Fruit fly (Drosophila melanogaster) whole organism, adult: ENCODE measurements around the gene CG42268.

Source experiments
- CG11617 ChIP-seq: fragments of 200-800 bp; sonication (Bioruptor generic); optimal IDR thresholded peaks from 2 replicates; lab custom pipeline; 2017; ENCODE audit warnings: mild to moderate bottlenecking, missing biosample characterization, missing genetic modification reagents, missing genetic modification characterization
- CG12768 ChIP-seq: fragments of 200-800 bp; sonication (Bioruptor generic); optimal IDR thresholded peaks from 2 replicates; lab custom pipeline; 2017; ENCODE audit warnings: missing biosample characterization, missing genetic modification characterization, mild to moderate bottlenecking, moderate library complexity, missing genetic modification reagents
- CG14711 ChIP-seq: fragments of 200-800 bp; sonication (Bioruptor generic); optimal IDR thresholded peaks from 2 replicates; lab custom pipeline; 2018; ENCODE audit warnings: missing biosample characterization, mild to moderate bottlenecking, missing genetic modification characterization, moderate library complexity
- CG1620 ChIP-seq: fragments of 200-800 bp; sonication (Bioruptor generic); optimal IDR thresholded peaks from 2 replicates; lab custom pipeline; 2016; ENCODE audit warnings: missing biosample characterization, missing genetic modification characterization
- CG33017 ChIP-seq: fragments of 200-800 bp; sonication (Bioruptor generic); optimal IDR thresholded peaks from 2 replicates; lab custom pipeline; 2018; ENCODE audit warnings: missing biosample characterization, mild to moderate bottlenecking, missing genetic modification characterization, moderate library complexity
- CG5204 ChIP-seq: fragments of 200-800 bp; sonication (Bioruptor generic); optimal IDR thresholded peaks from 2 replicates; lab custom pipeline; 2016; ENCODE audit warnings: missing biosample characterization, missing genetic modification characterization
- CG7045 ChIP-seq: fragments of 200-800 bp; sonication (Bioruptor generic); optimal IDR thresholded peaks from 2 replicates; lab custom pipeline; 2017; ENCODE audit warnings: missing biosample characterization, mild to moderate bottlenecking, missing genetic modification characterization
- CG7101 ChIP-seq: fragments of 200-800 bp; sonication (Bioruptor generic); optimal IDR thresholded peaks from 2 replicates; lab custom pipeline; 2018; ENCODE audit warnings: missing biosample characterization, mild to moderate bottlenecking, missing genetic modification characterization, moderate library complexity
- Clk ChIP-seq: fragments of 200-800 bp; sonication (Bioruptor generic); optimal IDR thresholded peaks from 2 replicates; lab custom pipeline; 2017; ENCODE audit warnings: missing biosample characterization, missing genetic modification characterization
- Crg-1 ChIP-seq: fragments of 200-800 bp; sonication (Bioruptor generic); optimal IDR thresholded peaks from 2 replicates; lab custom pipeline; 2016; ENCODE audit warnings: missing biosample characterization, missing genetic modification characterization
- Hr96 ChIP-seq: fragments of 200-800 bp; sonication (Bioruptor generic); optimal IDR thresholded peaks from 2 replicates; lab custom pipeline; 2016; ENCODE audit warnings: missing biosample characterization, missing genetic modification characterization
- Mnt ChIP-seq: fragments of 200-800 bp; sonication (Bioruptor generic); optimal IDR thresholded peaks from 2 replicates; lab custom pipeline; 2016; ENCODE audit warnings: missing biosample characterization, mild to moderate bottlenecking, missing genetic modification characterization
- bab1 ChIP-seq: fragments of 200-800 bp; sonication (Bioruptor generic); optimal IDR thresholded peaks from 3 replicates; lab custom pipeline; 2019; ENCODE audit warnings: missing biosample characterization, mild to moderate bottlenecking, missing genetic modification characterization, moderate library complexity
- cic ChIP-seq: fragments of 200-800 bp; sonication (Bioruptor generic); optimal IDR thresholded peaks from 2 replicates; lab custom pipeline; 2017; ENCODE audit warnings: missing biosample characterization, mild to moderate bottlenecking, missing genetic modification characterization, moderate library complexity
- cnc ChIP-seq, 2 experiments: fragments of >200 bp; optimal IDR thresholded peaks; 2 replicates each; lab custom pipeline; 2017
- kay ChIP-seq: fragments of 200-800 bp; sonication (Bioruptor generic); peaks from one replicate; lab custom pipeline; 2016; ENCODE audit warnings: missing biosample characterization, missing genetic modification characterization, borderline replicate concordance
- ovo ChIP-seq: fragments of 200-800 bp; sonication (Bioruptor generic); optimal IDR thresholded peaks from 2 replicates; lab custom pipeline; 2016; ENCODE audit warnings: missing biosample characterization, missing genetic modification characterization
- pad ChIP-seq: fragments of 200-800 bp; sonication (Bioruptor generic); optimal IDR thresholded peaks from 3 replicates; lab custom pipeline; 2017; ENCODE audit warnings: missing biosample characterization, missing genetic modification characterization, mild to moderate bottlenecking, moderate library complexity, missing genetic modification reagents
- tj ChIP-seq: fragments of 200-800 bp; sonication (Bioruptor generic); optimal IDR thresholded peaks from 3 replicates; lab custom pipeline; 2017; ENCODE audit warnings: missing biosample characterization, mild to moderate bottlenecking, missing genetic modification characterization, moderate library complexity
- toe ChIP-seq: fragments of 200-800 bp; sonication (Bioruptor generic); optimal IDR thresholded peaks from 2 replicates; lab custom pipeline; 2016; ENCODE audit warnings: missing biosample characterization, missing genetic modification characterization

CG42268 gene

dm6 chr3L:9744060-9744549, 16.1 kb downstream of the CG42268 start:
- TF ChIP-seq bab1 (GFP tag; lab: Kevin White, UChicago) = peak; percentile 86
- TF ChIP-seq cic = no peak
- peak; percentile 52 for TF ChIP-seq CG14711
- peak; percentile 47 for TF ChIP-seq pad (GFP tag; lab: Kevin White, UChicago)
- peak; percentile 30 for TF ChIP-seq CG7101 (tag; lab: Kevin White, UChicago)

- TF ChIP-seq CG7101 (tag; lab: Kevin White, UChicago) = no peak
- TF ChIP-seq Mnt (GFP tag; lab: Kevin White, UChicago) = no peak
- TF ChIP-seq CG12768 (GFP tag; lab: Kevin White, UChicago) = no peak
- no peak for TF ChIP-seq CG7045 (GFP tag; lab: Kevin White, UChicago)
- no peak for TF ChIP-seq kay (GFP tag; lab: Kevin White, UChicago)
- TF ChIP-seq bab1 (GFP tag; lab: Kevin White, UChicago) = no peak
- TF ChIP-seq pad (GFP tag; lab: Kevin White, UChicago) = no peak
- no peak for TF ChIP-seq Clk (GFP tag; lab: Kevin White, UChicago)
- no peak for TF ChIP-seq CG14711
- TF ChIP-seq Hr96 (GFP tag; lab: Kevin White, UChicago) = no peak
- no peak for TF ChIP-seq cic
- no peak for TF ChIP-seq CG1620 (GFP tag; lab: Kevin White, UChicago)
These were observed 17.9 kb downstream of the CG42268 start for dm6 chr3L:9742342-9742741.

- TF ChIP-seq kay (GFP tag; lab: Kevin White, UChicago) = peak; percentile 13
- peak; percentile 16 for TF ChIP-seq CG33017
- no peak for TF ChIP-seq pad (GFP tag; lab: Kevin White, UChicago)
- no peak for TF ChIP-seq cic
- no peak for TF ChIP-seq CG5204 (GFP tag; lab: Kevin White, UChicago)
- no peak for TF ChIP-seq CG1620 (GFP tag; lab: Kevin White, UChicago)
These were observed 20.6 kb downstream of the CG42268 start for dm6 chr3L:9739629-9740028.

- TF ChIP-seq cic (no peak), Clk (GFP tag; lab: Kevin White, UChicago) (no peak), Hr96 (GFP tag; lab: Kevin White, UChicago) (no peak), kay (GFP tag; lab: Kevin White, UChicago) (no peak), CG11617 (GFP tag; lab: Kevin White, UChicago) (no peak), cnc (optimal IDR thresholded peaks at IDR 0.05; lab: Kevin White, UChicago) (no peak), pad (GFP tag; lab: Kevin White, UChicago) (no peak), bab1 (GFP tag; lab: Kevin White, UChicago) (no peak), CG7045 (GFP tag; lab: Kevin White, UChicago) (no peak), CG5204 (GFP tag; lab: Kevin White, UChicago) (no peak), CG33017 (no peak), CG12768 (GFP tag; lab: Kevin White, UChicago) (no peak), CG14711 (no peak), ovo (no peak), Crg-1 (GFP tag; lab: Kevin White, UChicago) (no peak), Mnt (GFP tag; lab: Kevin White, UChicago) (no peak)
These were observed 26.6 kb downstream of the CG42268 start, which contains the start of gene CG6749 for dm6 chr3L:9733563-9733962. Gene CG6749 (minus strand): TSS chr3L:9733807.

- TF ChIP-seq CG14711 = peak; percentile 14
- peak; percentile 61 for TF ChIP-seq CG7101 (tag; lab: Kevin White, UChicago)
- no peak for TF ChIP-seq toe (GFP tag; lab: Kevin White, UChicago)
- TF ChIP-seq kay (GFP tag; lab: Kevin White, UChicago) = no peak
- no peak for TF ChIP-seq cnc (optimal IDR thresholded peaks at IDR 0.05; lab: Kevin White, UChicago)
- no peak for TF ChIP-seq CG7045 (GFP tag; lab: Kevin White, UChicago)
- peak; percentile 38 for TF ChIP-seq Mnt (GFP tag; lab: Kevin White, UChicago)
- peak; percentile 72 for TF ChIP-seq CG1620 (GFP tag; lab: Kevin White, UChicago)
- TF ChIP-seq CG11617 (GFP tag; lab: Kevin White, UChicago) = peak; percentile 21
- peak; percentile 5 for TF ChIP-seq bab1 (GFP tag; lab: Kevin White, UChicago)
- TF ChIP-seq cic = peak; percentile 36
- no peak for TF ChIP-seq ovo
- TF ChIP-seq pad (GFP tag; lab: Kevin White, UChicago) = peak; percentile 57
- no peak for TF ChIP-seq tj
- TF ChIP-seq CG33017 = no peak
- TF ChIP-seq CG12768 (GFP tag; lab: Kevin White, UChicago) = peak; percentile 25
- peak; percentile 72 for TF ChIP-seq Crg-1 (GFP tag; lab: Kevin White, UChicago)
- TF ChIP-seq Hr96 (GFP tag; lab: Kevin White, UChicago) = no peak
- no peak for TF ChIP-seq Clk (GFP tag; lab: Kevin White, UChicago)
These were observed 30.3 kb downstream of the CG42268 start, which contains the start of gene ATPsynB for dm6 chr3L:9729795-9730421. Gene ATPsynB (plus strand): TSS chr3L:9729999.

dm6 chr3L:9726707-9727106, 33.5 kb downstream of the CG42268 start, which contains the start of gene Naa60:
Gene Naa60 (plus strand): TSS chr3L:9726895.
- TF ChIP-seq CG1620 (GFP tag; lab: Kevin White, UChicago) = no peak
- TF ChIP-seq Mnt (GFP tag; lab: Kevin White, UChicago) = no peak
- peak; percentile 21 for TF ChIP-seq bab1 (GFP tag; lab: Kevin White, UChicago)
- peak; percentile 9 for TF ChIP-seq CG7101 (tag; lab: Kevin White, UChicago)
- no peak for TF ChIP-seq Hr96 (GFP tag; lab: Kevin White, UChicago)
- TF ChIP-seq cic = no peak
